Worm (Caenorhabditis elegans) whole organism, late embryonic: Measurements from ENCODE around the gene Y17G7B.3.

Experiments
- ama-1 ChIP-seq: fragments of 150-350 bp; optimal IDR thresholded peaks from 2 replicates; lab custom pipeline; 2014
- ceh-19 ChIP-seq: fragments of 200-800 bp; sonication (Bioruptor generic); optimal IDR thresholded peaks from 2 replicates; lab custom pipeline; 2018; ENCODE audit warnings: mild to moderate bottlenecking, missing genetic modification characterization, missing compliant biosample characterization
- ceh-34 ChIP-seq: sonication (generic microtip); optimal IDR thresholded peaks from 2 replicates; lab custom pipeline; 2016; ENCODE audit warnings: mild to moderate bottlenecking, missing genetic modification characterization, missing compliant biosample characterization
- ceh-9 ChIP-seq: sonication (generic microtip); optimal IDR thresholded peaks from 2 replicates; lab custom pipeline; 2016; ENCODE audit warnings: mild to moderate bottlenecking, missing genetic modification characterization, inconsistent platforms, missing compliant biosample characterization
- dmd-4 ChIP-seq: sonication (generic microtip); optimal IDR thresholded peaks from 2 replicates; lab custom pipeline; 2016; ENCODE audit warnings: borderline replicate concordance, missing genetic modification characterization, missing compliant biosample characterization
- hlh-30 ChIP-seq: sonication (generic microtip); optimal IDR thresholded peaks from 2 replicates; lab custom pipeline; 2017; ENCODE audit warnings: antibody characterized with exemption, missing genetic modification characterization, missing compliant biosample characterization; ENCODE audit not compliant: insufficient read depth
- pat-9 ChIP-seq: fragments of 200-800 bp; sonication (Bioruptor generic); optimal IDR thresholded peaks from 2 replicates; lab custom pipeline; 2018; ENCODE audit warnings: mild to moderate bottlenecking, missing genetic modification characterization, moderate library complexity, missing compliant biosample characterization
- pha-4 ChIP-seq: fragments of 150-350 bp; optimal IDR thresholded peaks from 2 replicates; lab custom pipeline; 2018; ENCODE audit warnings: missing biosample characterization, missing genetic modification reagents, missing genetic modification characterization
- syd-9 ChIP-seq: sonication (generic microtip); optimal IDR thresholded peaks from 2 replicates; lab custom pipeline; 2016; ENCODE audit warnings: mild to moderate bottlenecking, missing genetic modification characterization, moderate library complexity, missing compliant biosample characterization
- tbx-2 ChIP-seq: sonication (generic microtip); optimal IDR thresholded peaks from 2 replicates; lab custom pipeline; 2016; ENCODE audit warnings: missing genetic modification characterization, missing compliant biosample characterization

- no peak for TF ChIP-seq syd-9 (tag; lab: Kevin White, UChicago)
- TF ChIP-seq ceh-9 (tag; lab: Kevin White, UChicago), result no peak
- TF ChIP-seq dmd-4 (tag; lab: Kevin White, UChicago), result no peak
- no peak for TF ChIP-seq ceh-34 (tag; lab: Kevin White, UChicago)
- no peak for TF ChIP-seq hlh-30 (tag; lab: Kevin White, UChicago)
- no peak for TF ChIP-seq pha-4 (tag; lab: Kevin White, UChicago)
- TF ChIP-seq ama-1 (lab: Kevin White, UChicago), result no peak
- TF ChIP-seq tbx-2 (tag; lab: Kevin White, UChicago), result no peak
- no peak for TF ChIP-seq ceh-19 (GFP tag; lab: Kevin White, UChicago)
- no peak for TF ChIP-seq pat-9 (tag; lab: Kevin White, UChicago)
Observed at ce11 chrII:11964847-11965246, 24.0 kb upstream of the Y17G7B.3 start.
